Fruit fly (Drosophila melanogaster): ENCODE results near the gene rho-4.

dm6 chrX:11621866-11622648, 22.4 kb downstream of the rho-4 start, which contains the start of gene Ptp10D:
- TF ChIP-seq sv (GFP tag; optimal IDR thresholded peaks at IDR 0.05) (peak; percentile 1), rgr (GFP tag; optimal IDR thresholded peaks at IDR 0.05) (no peak), Abd-B (GFP tag; optimal IDR thresholded peaks at IDR 0.05) (no peak), CG32264 (GFP tag; optimal IDR thresholded peaks at IDR 0.05) (no peak), pan (optimal IDR thresholded peaks at IDR 0.05) (no peak), usp (GFP tag; optimal IDR thresholded peaks at IDR 0.05) (no peak), jim (GFP tag; optimal IDR thresholded peaks at IDR 0.05) (peak; percentile 34), Hr78 (GFP tag; optimal IDR thresholded peaks at IDR 0.05) (no peak), Dfd (GFP tag; optimal IDR thresholded peaks at IDR 0.05) (peak; percentile 28), psq (GFP tag; optimal IDR thresholded peaks at IDR 0.05) (peak; percentile 22), OdsH (GFP tag; optimal IDR thresholded peaks at IDR 0.05) (peak; percentile 12)

Data from whole organism, wandering third instar larva.